2 fruit fly cellular contexts compared by ENCODE assay signal in genomic region chr3R:18274328-18275098, dm6.
TF ChIP-seq lines count a peak whose summit lies in the region.

Vps39 (minus strand) TSS chr3R:18274446.
eIF1A (plus strand) TSS chr3R:18274665.

TF ChIP-seq in whole organism, embryonic, 481 proteins besides CTCF, POLR2A, EP300 and RAD21 (continued from another document and continues in another):
- TF ChIP-seq CG8281 (tag; optimal IDR thresholded peaks at IDR 0.05; lab: Kevin White, UChicago), result no peak
- peak; percentile 4 for TF ChIP-seq Dek (tag; optimal IDR thresholded peaks at IDR 0.05; lab: Kevin White, UChicago)
- TF ChIP-seq CG14710 (tag; optimal IDR thresholded peaks at IDR 0.05; lab: Kevin White, UChicago), result peak; percentile 67
- no peak for TF ChIP-seq Atf-2 (GFP tag; optimal IDR thresholded peaks at IDR 0.05; lab: Kevin White, UChicago)
- TF ChIP-seq CG11247 (GFP tag; IDR thresholded peaks at IDR 0.05; lab: Robert Waterston, UW), result no peak
- peak; percentile 1 for TF ChIP-seq Deaf1 (tag; optimal IDR thresholded peaks at IDR 0.05; lab: Kevin White, UChicago)
- no peak for TF ChIP-seq CG2199 (GFP tag; IDR thresholded peaks at IDR 0.05; lab: Robert Waterston, UW)
- no peak for TF ChIP-seq CG31388 (GFP tag; optimal IDR thresholded peaks at IDR 0.05; lab: Kevin White, UChicago)
- no peak for TF ChIP-seq ftz-f1 (GFP tag; optimal IDR thresholded peaks at IDR 0.05; lab: Kevin White, UChicago)
- TF ChIP-seq Dad (GFP tag; optimal IDR thresholded peaks at IDR 0.05; lab: Kevin White, UChicago), result peak; percentile 12
- no peak for TF ChIP-seq CG1024 (GFP tag; IDR thresholded peaks at IDR 0.05; lab: Robert Waterston, UW)
- peak; percentile 17 for TF ChIP-seq CG2202 (tag; optimal IDR thresholded peaks at IDR 0.05; lab: Kevin White, UChicago)
- TF ChIP-seq CG16815 (GFP tag; optimal IDR thresholded peaks at IDR 0.05; lab: Kevin White, UChicago), result no peak
- TF ChIP-seq CG7928 (GFP tag; optimal IDR thresholded peaks at IDR 0.05; lab: Kevin White, UChicago), result no peak
- TF ChIP-seq lab (GFP tag; optimal IDR thresholded peaks at IDR 0.05; lab: Kevin White, UChicago), result no peak
- TF ChIP-seq Xrp1 (GFP tag; IDR thresholded peaks at IDR 0.05; lab: Robert Waterston, UW), result peak; percentile 40; the same call in 1 of the 2 replicates
- peak; percentile 14 for TF ChIP-seq Hand (GFP tag; optimal IDR thresholded peaks at IDR 0.05; lab: Kevin White, UChicago)
- TF ChIP-seq Spps (tag; optimal IDR thresholded peaks at IDR 0.05; lab: Kevin White, UChicago), result peak; percentile 31
- no peak for TF ChIP-seq Trl (optimal IDR thresholded peaks at IDR 0.05; lab: Kevin White, UChicago)
- TF ChIP-seq Trl (GFP tag; optimal IDR thresholded peaks at IDR 0.05; lab: Kevin White, UChicago), result peak; percentile 29
- TF ChIP-seq run (tag; optimal IDR thresholded peaks at IDR 0.05; lab: Kevin White, UChicago), result no peak
- peak; percentile 10 for TF ChIP-seq az2 (GFP tag; optimal IDR thresholded peaks at IDR 0.05; lab: Kevin White, UChicago)
- TF ChIP-seq CG8290 (GFP tag; optimal IDR thresholded peaks at IDR 0.05; lab: Kevin White, UChicago), result peak; percentile 62
- TF ChIP-seq CG8290 (tag; optimal IDR thresholded peaks at IDR 0.05; lab: Kevin White, UChicago), result no peak
- peak; percentile 15 for TF ChIP-seq zfh2 (GFP tag; optimal IDR thresholded peaks at IDR 0.05; lab: Kevin White, UChicago)
- TF ChIP-seq Med (GFP tag; lab: Kevin White, UChicago), result peak; percentile 60
- no peak for TF ChIP-seq CG11723 (GFP tag; optimal IDR thresholded peaks at IDR 0.05; lab: Kevin White, UChicago)
- no peak for TF ChIP-seq emc (GFP tag; optimal IDR thresholded peaks at IDR 0.05; lab: Kevin White, UChicago)
- TF ChIP-seq CG3726 (GFP tag; IDR thresholded peaks at IDR 0.05; lab: Robert Waterston, UW), result no peak
- no peak for TF ChIP-seq twi (tag; optimal IDR thresholded peaks at IDR 0.05; lab: Kevin White, UChicago)
- TF ChIP-seq Ets65A (GFP tag; lab: Kevin White, UChicago), result peak; percentile 88
- TF ChIP-seq Sin3A (optimal IDR thresholded peaks at IDR 0.05; lab: Kevin White, UChicago), result peak; percentile 80
- TF ChIP-seq CG6765 (GFP tag; optimal IDR thresholded peaks at IDR 0.05; lab: Kevin White, UChicago), result no peak
- peak; percentile 65 for TF ChIP-seq CG4617 (GFP tag; optimal IDR thresholded peaks at IDR 0.05; lab: Kevin White, UChicago; ENCODE audit: borderline replicate concordance)
- TF ChIP-seq Nf-YC (tag; optimal IDR thresholded peaks at IDR 0.05; lab: Kevin White, UChicago), result peak; percentile 56
- TF ChIP-seq prd (optimal IDR thresholded peaks at IDR 0.05; lab: Kevin White, UChicago), result no peak
- TF ChIP-seq prd (GFP tag; IDR thresholded peaks at IDR 0.05; lab: Robert Waterston, UW), result peak; percentile 26; the same call in 1 of the 3 replicates
- peak; percentile 49 for TF ChIP-seq phol (tag; optimal IDR thresholded peaks at IDR 0.05; lab: Kevin White, UChicago)
- TF ChIP-seq E2f2 (GFP tag; IDR thresholded peaks at IDR 0.05; lab: Robert Waterston, UW), result no peak; the same call in 1 of the 2 replicates
- no peak for TF ChIP-seq CG5245 (GFP tag; optimal IDR thresholded peaks at IDR 0.05; lab: Kevin White, UChicago)
- peak; percentile 72 for TF ChIP-seq D (optimal IDR thresholded peaks at IDR 0.05; lab: Kevin White, UChicago)
- no peak for TF ChIP-seq D (GFP tag; optimal IDR thresholded peaks at IDR 0.05; lab: Kevin White, UChicago)
- no peak for TF ChIP-seq CG6254 (GFP tag; optimal IDR thresholded peaks at IDR 0.05; lab: Kevin White, UChicago)
- peak; percentile 84 for TF ChIP-seq Doc3 (GFP tag; IDR thresholded peaks at IDR 0.05; lab: Robert Waterston, UW; ENCODE audit: partially characterized antibody)
- TF ChIP-seq bsh (GFP tag; optimal IDR thresholded peaks at IDR 0.05; lab: Kevin White, UChicago), result peak in 1 of 2 experiments; percentile 6
- peak; percentile 48 for TF ChIP-seq CG3847 (GFP tag; IDR thresholded peaks at IDR 0.05; lab: Robert Waterston, UW)
- no peak for TF ChIP-seq CG4707 (GFP tag; optimal IDR thresholded peaks at IDR 0.05; lab: Kevin White, UChicago)
- peak; percentile 48 for TF ChIP-seq CG9215 (GFP tag; IDR thresholded peaks at IDR 0.05; lab: Robert Waterston, UW)
- peak; percentile 42 for TF ChIP-seq zen (tag; optimal IDR thresholded peaks at IDR 0.05; lab: Kevin White, UChicago)
- peak; percentile 93 for TF ChIP-seq MESR4 (GFP tag; optimal IDR thresholded peaks at IDR 0.05; lab: Kevin White, UChicago)
- TF ChIP-seq CG12391 (tag; optimal IDR thresholded peaks at IDR 0.05; lab: Kevin White, UChicago), result peak; percentile 58
- TF ChIP-seq NfI (GFP tag; optimal IDR thresholded peaks at IDR 0.05; lab: Kevin White, UChicago), result peak; percentile 16
- TF ChIP-seq dan (GFP tag; IDR thresholded peaks at IDR 0.05; lab: Robert Waterston, UW), result no peak
- peak; percentile 87 for TF ChIP-seq CG14860 (GFP tag; IDR thresholded peaks at IDR 0.05; lab: Robert Waterston, UW; ENCODE audit: partially characterized antibody)
- no peak for TF ChIP-seq Dfd (GFP tag; optimal IDR thresholded peaks at IDR 0.05; lab: Kevin White, UChicago)
- TF ChIP-seq CG31441 (GFP tag; IDR thresholded peaks at IDR 0.05; lab: Robert Waterston, UW), result 0 out of 2 replicates have a peak, but pooled peaks have one; percentile 30
- TF ChIP-seq al (GFP tag; IDR thresholded peaks at IDR 0.05; lab: Robert Waterston, UW), result peak; percentile 31; the same call in 1 of the 2 replicates
- peak; percentile 30 for TF ChIP-seq CG10979 (tag; optimal IDR thresholded peaks at IDR 0.05; lab: Kevin White, UChicago)
- peak; percentile 37; the same call in 1 of the 2 replicates for TF ChIP-seq CG6689 (GFP tag; IDR thresholded peaks at IDR 0.05; lab: Robert Waterston, UW)
- no peak for TF ChIP-seq gcm2 (GFP tag; optimal IDR thresholded peaks at IDR 0.05; lab: Kevin White, UChicago)
- peak; percentile 10 for TF ChIP-seq B-H2 (GFP tag; optimal IDR thresholded peaks at IDR 0.05; lab: Kevin White, UChicago)
- peak; percentile 13 for TF ChIP-seq CG18476 (GFP tag; optimal IDR thresholded peaks at IDR 0.05; lab: Kevin White, UChicago)
- no peak for TF ChIP-seq CG18619 (GFP tag; optimal IDR thresholded peaks at IDR 0.05; lab: Kevin White, UChicago)
- no peak for TF ChIP-seq dmrt99B (tag; optimal IDR thresholded peaks at IDR 0.05; lab: Kevin White, UChicago)
- TF ChIP-seq ash1 (GFP tag; optimal IDR thresholded peaks at IDR 0.05; lab: Kevin White, UChicago), result no peak
- TF ChIP-seq CoRest (tag; optimal IDR thresholded peaks at IDR 0.05; lab: Kevin White, UChicago), result peak; percentile 51
- TF ChIP-seq ewg (GFP tag; optimal IDR thresholded peaks at IDR 0.05; lab: Kevin White, UChicago), result peak; percentile 26

TF ChIP-seq in whole organism, prepupa, 60 proteins besides CTCF, POLR2A, EP300 and RAD21 (continued from another document):
- no peak for TF ChIP-seq CG32006 (GFP tag; optimal IDR thresholded peaks at IDR 0.05; lab: Kevin White, UChicago)
- no peak for TF ChIP-seq CG10631 (GFP tag; optimal IDR thresholded peaks at IDR 0.05; lab: Kevin White, UChicago)
- no peak for TF ChIP-seq eg (GFP tag; IDR thresholded peaks at IDR 0.05; lab: Robert Waterston, UW)
- peak; percentile 30 for TF ChIP-seq acj6 (GFP tag; optimal IDR thresholded peaks at IDR 0.05; lab: Kevin White, UChicago)
- 0 out of 3 replicates have a peak, but pooled peaks have one; percentile 10 for TF ChIP-seq CG6163 (GFP tag; IDR thresholded peaks at IDR 0.05; lab: Robert Waterston, UW)
